Worm (Caenorhabditis elegans) whole organism, mixed stage, embryonic: Measurements from ENCODE around the gene srh-71.

Experiments
- M03D4.4 ChIP-seq: sonication (generic microtip); optimal IDR thresholded peaks from 2 replicates; lab custom pipeline; 2017; ENCODE audit warnings: mild to moderate bottlenecking, missing genetic modification characterization, missing compliant biosample characterization
- bed-3 ChIP-seq: fragments of 200-800 bp; sonication (Bioruptor generic); optimal IDR thresholded peaks from 3 replicates; lab custom pipeline; 2018; ENCODE audit warnings: mild to moderate bottlenecking, missing genetic modification characterization, moderate library complexity, missing compliant biosample characterization
- ceh-39 ChIP-seq: fragments of 150-350 bp; optimal IDR thresholded peaks from 2 replicates; lab custom pipeline; 2014; ENCODE audit warnings: missing biosample characterization, missing genetic modification characterization
- ceh-43 ChIP-seq: fragments of 200-800 bp; sonication (Bioruptor generic); optimal IDR thresholded peaks from 2 replicates; lab custom pipeline; 2018; ENCODE audit warnings: mild to moderate bottlenecking, missing genetic modification characterization, moderate library complexity, missing compliant biosample characterization
- ceh-83 ChIP-seq: fragments of 200-800 bp; sonication (Bioruptor generic); optimal IDR thresholded peaks from 2 replicates; lab custom pipeline; 2018; ENCODE audit warnings: mild to moderate bottlenecking, missing genetic modification characterization, missing compliant biosample characterization
- cnd-1 ChIP-seq: fragments of 200-800 bp; sonication (Bioruptor generic); optimal IDR thresholded peaks from 2 replicates; lab custom pipeline; 2018; ENCODE audit warnings: mild to moderate bottlenecking, missing genetic modification characterization, missing compliant biosample characterization
- drap-1 ChIP-seq: fragments of 200-800 bp; sonication (Bioruptor generic); optimal IDR thresholded peaks from 3 replicates; lab custom pipeline; 2018; ENCODE audit warnings: mild to moderate bottlenecking, missing genetic modification characterization, missing compliant biosample characterization
- elt-3 ChIP-seq: fragments of 150-350 bp; optimal IDR thresholded peaks from 2 replicates; lab custom pipeline; 2014; ENCODE audit warnings: missing biosample characterization, missing genetic modification characterization
- flh-1 ChIP-seq: fragments of 200-800 bp; sonication (Bioruptor generic); optimal IDR thresholded peaks from 2 replicates; lab custom pipeline; 2018; ENCODE audit warnings: mild to moderate bottlenecking, missing genetic modification characterization, moderate library complexity, missing compliant biosample characterization
- ham-2 ChIP-seq: fragments of 200-800 bp; sonication (Bioruptor generic); optimal IDR thresholded peaks from 2 replicates; lab custom pipeline; 2018; ENCODE audit warnings: mild to moderate bottlenecking, missing genetic modification characterization, missing compliant biosample characterization
- hlh-1 ChIP-seq: fragments of 150-350 bp; optimal IDR thresholded peaks from 2 replicates; lab custom pipeline; 2014; ENCODE audit warnings: missing biosample characterization, missing genetic modification reagents, missing genetic modification characterization
- lin-13 ChIP-seq: fragments of 150-350 bp; optimal IDR thresholded peaks from 2 replicates; lab custom pipeline; 2014; ENCODE audit warnings: missing biosample characterization, missing genetic modification characterization
- lin-32 ChIP-seq: fragments of 200-800 bp; sonication (Bioruptor generic); optimal IDR thresholded peaks from 2 replicates; lab custom pipeline; 2018; ENCODE audit warnings: mild to moderate bottlenecking, missing genetic modification characterization, missing compliant biosample characterization
- lsy-2 ChIP-seq: fragments of 150-350 bp; optimal IDR thresholded peaks from 2 replicates; lab custom pipeline; 2014; ENCODE audit warnings: missing biosample characterization, missing genetic modification characterization
- mab-5 ChIP-seq: fragments of 150-350 bp; optimal IDR thresholded peaks from 2 replicates; lab custom pipeline; 2014; ENCODE audit warnings: missing biosample characterization, missing genetic modification characterization
- mep-1 ChIP-seq: fragments of 150-350 bp; optimal IDR thresholded peaks from 2 replicates; lab custom pipeline; 2017; ENCODE audit warnings: missing biosample characterization, missing genetic modification reagents, missing genetic modification characterization, inconsistent platforms
- mls-2 ChIP-seq: sonication (generic microtip); optimal IDR thresholded peaks from 2 replicates; lab custom pipeline; 2016; ENCODE audit warnings: mild to moderate bottlenecking, missing genetic modification characterization, moderate library complexity, missing compliant biosample characterization
- nhr-12 ChIP-seq: fragments of 150-350 bp; optimal IDR thresholded peaks from 2 replicates; lab custom pipeline; 2014; ENCODE audit warnings: missing biosample characterization, missing genetic modification characterization
- nhr-2 ChIP-seq: fragments of 150-350 bp; optimal IDR thresholded peaks from 2 replicates; lab custom pipeline; 2014; ENCODE audit warnings: missing biosample characterization, missing genetic modification characterization
- nhr-237 ChIP-seq: fragments of 150-350 bp; optimal IDR thresholded peaks from 2 replicates; lab custom pipeline; 2014; ENCODE audit warnings: missing biosample characterization, missing genetic modification characterization
- nhr-28 ChIP-seq: fragments of 150-350 bp; optimal IDR thresholded peaks from 2 replicates; lab custom pipeline; 2014; ENCODE audit warnings: missing biosample characterization, missing genetic modification characterization
- nhr-76 ChIP-seq: sonication (generic microtip); optimal IDR thresholded peaks from 2 replicates; lab custom pipeline; 2017; ENCODE audit warnings: missing biosample characterization, missing genetic modification characterization
- pha-4 ChIP-seq: fragments of 150-350 bp; optimal IDR thresholded peaks from 2 replicates; lab custom pipeline; 2018; ENCODE audit warnings: missing biosample characterization, missing genetic modification reagents, missing genetic modification characterization
- sem-2 ChIP-seq: fragments of 200-800 bp; sonication (Bioruptor generic); optimal IDR thresholded peaks from 2 replicates; lab custom pipeline; 2018; ENCODE audit warnings: mild to moderate bottlenecking, missing genetic modification characterization, missing compliant biosample characterization
- snpc-4 ChIP-seq: fragments of 150-350 bp; optimal IDR thresholded peaks from 2 replicates; lab custom pipeline; 2014; ENCODE audit warnings: missing biosample characterization, missing genetic modification characterization
- sptf-1 ChIP-seq: sonication (generic microtip); optimal IDR thresholded peaks from 2 replicates; lab custom pipeline; 2017; ENCODE audit warnings: mild to moderate bottlenecking, missing genetic modification characterization, moderate library complexity, missing compliant biosample characterization
- tbx-8 ChIP-seq: fragments of 200-800 bp; sonication (Bioruptor generic); optimal IDR thresholded peaks from 2 replicates; lab custom pipeline; 2018; ENCODE audit warnings: mild to moderate bottlenecking, missing genetic modification characterization, moderate library complexity, missing compliant biosample characterization
- unc-120 ChIP-seq: sonication (generic microtip); optimal IDR thresholded peaks from 2 replicates; lab custom pipeline; 2017; ENCODE audit warnings: missing genetic modification characterization, missing compliant biosample characterization; ENCODE audit not compliant: poor library complexity, severe bottlenecking
- unc-39 ChIP-seq: fragments of 150-350 bp; optimal IDR thresholded peaks from 2 replicates; lab custom pipeline; 2014; ENCODE audit warnings: missing biosample characterization, missing genetic modification characterization
- unc-62 ChIP-seq: fragments of 150-350 bp; optimal IDR thresholded peaks from 2 replicates; lab custom pipeline; 2014; ENCODE audit warnings: missing biosample characterization, missing genetic modification reagents, missing genetic modification characterization
- ztf-11 ChIP-seq: fragments of 150-350 bp; optimal IDR thresholded peaks from 2 replicates; lab custom pipeline; 2014; ENCODE audit warnings: missing biosample characterization, missing genetic modification characterization

srh-71 gene

DNA sequence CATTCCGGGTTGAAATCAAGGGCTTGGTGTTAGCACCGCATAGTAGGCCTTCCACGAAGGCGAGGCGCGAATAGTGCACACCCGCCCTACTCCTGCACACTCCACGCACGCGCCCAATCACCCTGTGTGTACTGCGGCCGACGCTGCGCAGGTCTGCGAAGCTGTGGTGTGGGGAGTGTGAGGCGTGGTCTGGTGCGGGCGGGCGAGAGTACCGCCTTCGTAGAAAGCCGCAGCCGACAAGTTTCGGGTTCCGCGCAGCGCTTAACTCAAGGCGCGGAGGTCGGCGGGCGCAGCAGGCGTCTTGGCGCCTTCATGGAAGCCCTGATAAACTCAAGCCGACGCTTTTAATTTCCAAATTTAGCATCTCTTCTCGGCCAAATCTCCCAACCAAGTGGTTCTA, 15.2 kb upstream of the srh-71 start:
- no peak for TF ChIP-seq snpc-4 (tag; lab: Kevin White, UChicago)
- peak; percentile 43 for TF ChIP-seq ceh-83 (GFP tag; lab: Kevin White, UChicago)
- TF ChIP-seq, all 35 proteins: peak for 1

DNA sequence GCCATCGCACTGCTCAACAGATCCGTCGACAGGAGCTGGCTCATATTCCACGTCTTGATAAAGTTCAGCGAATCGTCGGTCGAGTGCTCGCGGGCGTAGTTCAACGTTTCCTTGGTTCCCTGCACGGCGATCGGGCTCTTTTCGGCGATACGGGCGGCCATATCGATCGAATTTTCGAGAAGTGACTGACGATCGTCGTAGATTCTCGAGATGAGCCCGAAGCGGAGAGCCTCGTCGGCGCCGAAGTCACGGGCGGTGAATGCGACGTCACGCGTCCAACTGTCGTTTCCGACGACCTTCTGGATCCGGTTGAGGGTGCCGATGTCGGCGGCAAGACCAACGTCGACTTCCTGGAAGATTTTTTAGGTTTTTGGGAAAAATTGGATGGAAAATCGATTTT, 13.8 kb upstream of the srh-71 start:
- TF ChIP-seq cnd-1 (no peak), nhr-76 (tag; lab: Kevin White, UChicago) (no peak), ham-2 (no peak), ceh-39 (tag; lab: Kevin White, UChicago) (no peak), M03D4.4 (tag; lab: Kevin White, UChicago) (no peak), ztf-11 (tag; lab: Kevin White, UChicago) (no peak), nhr-2 (tag; lab: Kevin White, UChicago) (no peak), mep-1 (no peak), unc-120 (tag; lab: Kevin White, UChicago) (no peak), ceh-83 (GFP tag; lab: Kevin White, UChicago) (no peak), flh-1 (GFP tag; lab: Kevin White, UChicago) (no peak), lsy-2 (tag; lab: Kevin White, UChicago) (no peak), elt-3 (no peak), unc-39 (no peak)

DNA sequence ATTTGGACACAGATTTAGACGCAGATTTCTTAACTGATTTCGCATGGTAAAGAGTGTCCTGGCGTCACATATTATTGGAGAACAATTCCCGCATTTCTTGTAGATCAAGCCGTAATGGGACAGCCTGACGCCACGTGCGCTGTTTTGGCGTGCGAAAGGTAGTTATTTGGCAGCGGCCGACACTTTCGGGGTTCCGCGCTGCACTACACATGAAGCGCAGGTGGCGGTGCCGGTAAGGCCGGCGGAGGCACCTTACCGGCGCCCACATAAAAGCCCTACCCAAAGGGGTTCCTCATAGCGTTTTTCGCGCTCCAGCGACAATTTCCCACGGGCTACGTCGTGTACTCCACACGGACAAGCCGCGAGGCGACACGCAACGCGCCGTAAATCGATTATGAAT, 13.2 kb upstream of the srh-71 start:
- no peak for TF ChIP-seq elt-3
- TF ChIP-seq, all 35 proteins: peak for 0

DNA sequence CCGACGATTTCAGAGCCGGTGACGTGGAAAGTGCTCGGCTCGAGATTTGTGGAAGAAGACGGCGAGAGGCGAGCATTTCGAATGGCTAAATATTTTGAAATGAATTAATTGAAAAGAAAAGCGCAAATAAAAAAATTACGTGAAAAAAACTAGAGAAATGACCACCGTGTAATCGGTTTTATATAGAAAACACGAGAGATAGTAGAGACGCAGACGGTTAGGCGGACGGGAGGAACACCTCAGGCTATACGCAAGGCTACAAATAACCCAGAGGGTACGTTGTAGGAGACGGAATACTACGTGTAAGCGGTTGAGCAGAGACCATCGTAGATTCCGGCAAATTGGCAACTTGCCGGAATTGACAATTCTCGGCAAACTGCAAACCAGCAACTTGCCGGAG, 12.2 kb upstream of the srh-71 start, which contains the start of gene Y25C1A.13:
TSS of gene Y25C1A.13 (minus strand) at position 101 of the 400 bp plus-strand sequence.
- TF ChIP-seq flh-1 (GFP tag; lab: Kevin White, UChicago) = no peak
- TF ChIP-seq unc-62 (GFP tag; lab: Kevin White, UChicago) = no peak
- no peak for TF ChIP-seq unc-39
- no peak for TF ChIP-seq lin-32 (GFP tag; lab: Kevin White, UChicago)
- TF ChIP-seq sem-2 (GFP tag; lab: Kevin White, UChicago) = no peak
- no peak for TF ChIP-seq pha-4 (tag; lab: Kevin White, UChicago)
- no peak for TF ChIP-seq hlh-1
- no peak for TF ChIP-seq lin-13 (tag; lab: Kevin White, UChicago)
- no peak for TF ChIP-seq nhr-2 (tag; lab: Kevin White, UChicago)
- TF ChIP-seq ceh-83 (GFP tag; lab: Kevin White, UChicago) = no peak
- TF ChIP-seq mab-5 = no peak
- TF ChIP-seq cnd-1 = no peak
- no peak for TF ChIP-seq M03D4.4 (tag; lab: Kevin White, UChicago)
- no peak for TF ChIP-seq ceh-39 (tag; lab: Kevin White, UChicago)
- no peak for TF ChIP-seq sptf-1 (tag; lab: Kevin White, UChicago)
- no peak for TF ChIP-seq nhr-12 (tag; lab: Kevin White, UChicago)

DNA sequence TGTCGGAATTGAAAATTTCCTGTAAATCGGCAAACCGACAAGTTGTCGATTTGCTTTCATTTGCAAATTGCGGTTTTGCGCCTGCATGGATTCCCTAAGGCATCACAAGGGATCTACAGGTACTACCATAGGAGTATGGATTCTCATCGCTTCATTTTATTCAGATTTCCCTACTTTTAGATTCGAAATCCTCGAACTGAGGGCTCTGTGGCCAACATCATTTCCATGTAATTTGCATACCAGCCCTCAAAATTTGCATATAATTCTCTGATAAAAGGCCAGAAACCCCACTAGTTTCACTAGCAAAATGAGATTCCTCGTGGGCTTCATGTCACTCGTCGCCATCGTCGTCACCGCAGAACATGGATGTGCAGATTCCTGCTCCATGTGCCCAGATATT, 11.0 kb upstream of the srh-71 start, which contains the start of gene Y25C1A.2:
TSS of gene Y25C1A.2 (plus strand) at position 301 of the 400 bp plus-strand sequence.
- TF ChIP-seq ztf-11 (tag; lab: Kevin White, UChicago) (no peak), mls-2 (tag; lab: Kevin White, UChicago) (no peak), M03D4.4 (tag; lab: Kevin White, UChicago) (no peak), bed-3 (GFP tag; lab: Kevin White, UChicago) (no peak), lsy-2 (tag; lab: Kevin White, UChicago) (no peak), ceh-43 (GFP tag; lab: Kevin White, UChicago) (no peak), ceh-83 (GFP tag; lab: Kevin White, UChicago) (no peak), sem-2 (GFP tag; lab: Kevin White, UChicago) (no peak), flh-1 (GFP tag; lab: Kevin White, UChicago) (no peak), nhr-76 (tag; lab: Kevin White, UChicago) (no peak), sptf-1 (tag; lab: Kevin White, UChicago) (no peak), nhr-12 (tag; lab: Kevin White, UChicago) (no peak), nhr-237 (no peak), tbx-8 (GFP tag; lab: Kevin White, UChicago) (no peak), snpc-4 (tag; lab: Kevin White, UChicago) (no peak), drap-1 (GFP tag; lab: Kevin White, UChicago) (no peak), unc-62 (GFP tag; lab: Kevin White, UChicago) (no peak), nhr-2 (tag; lab: Kevin White, UChicago) (no peak), elt-3 (no peak), nhr-28 (tag; lab: Kevin White, UChicago) (no peak)
